Worm (Caenorhabditis elegans) whole organism, late embryonic: ENCODE data around the gene str-185.

ENCODE experiments used
- C38D4.7 ChIP-seq: fragments of 200-800 bp; sonication (Bioruptor generic); optimal IDR thresholded peaks from 2 replicates; lab custom pipeline; 2018; ENCODE audit warnings: mild to moderate bottlenecking, missing genetic modification characterization, moderate library complexity, missing compliant biosample characterization
- K09A11.1 ChIP-seq: sonication (generic microtip); optimal IDR thresholded peaks from 2 replicates; lab custom pipeline; 2017; ENCODE audit warnings: antibody characterized with exemption, mild to moderate bottlenecking, missing genetic modification characterization, missing compliant biosample characterization; ENCODE audit not compliant: insufficient read depth
- Y22D7AL.16 ChIP-seq: sonication (generic microtip); optimal IDR thresholded peaks from 2 replicates; lab custom pipeline; 2016; ENCODE audit warnings: missing genetic modification characterization, missing compliant biosample characterization
- ahr-1 ChIP-seq: sonication (generic microtip); optimal IDR thresholded peaks from 2 replicates; lab custom pipeline; 2016; ENCODE audit warnings: missing genetic modification characterization, missing compliant biosample characterization
- ama-1 ChIP-seq: fragments of 150-350 bp; optimal IDR thresholded peaks from 2 replicates; lab custom pipeline; 2014
- ceh-14 ChIP-seq: sonication (generic microtip); optimal IDR thresholded peaks from 2 replicates; lab custom pipeline; 2016; ENCODE audit warnings: missing genotype, missing genetic modification characterization, missing compliant biosample characterization
- ceh-18 ChIP-seq: sonication (generic microtip); optimal IDR thresholded peaks from 2 replicates; lab custom pipeline; 2016; ENCODE audit warnings: missing genetic modification characterization, missing compliant biosample characterization
- ceh-22 ChIP-seq: sonication (generic microtip); optimal IDR thresholded peaks from 2 replicates; lab custom pipeline; 2017; ENCODE audit warnings: missing biosample characterization, missing genetic modification characterization
- ceh-24 ChIP-seq: sonication (generic microtip); optimal IDR thresholded peaks from 2 replicates; lab custom pipeline; 2016; ENCODE audit warnings: mild to moderate bottlenecking, missing genetic modification characterization, missing compliant biosample characterization
- ceh-31 ChIP-seq: sonication (generic microtip); optimal IDR thresholded peaks from 2 replicates; lab custom pipeline; 2016; ENCODE audit warnings: missing genetic modification characterization, missing compliant biosample characterization
- ceh-34 ChIP-seq: sonication (generic microtip); optimal IDR thresholded peaks from 2 replicates; lab custom pipeline; 2016; ENCODE audit warnings: mild to moderate bottlenecking, missing genetic modification characterization, missing compliant biosample characterization
- ceh-48 ChIP-seq: sonication (generic microtip); optimal IDR thresholded peaks from 2 replicates; lab custom pipeline; 2016; ENCODE audit warnings: missing genetic modification characterization, inconsistent platforms, missing compliant biosample characterization
- che-1 ChIP-seq: sonication (generic microtip); optimal IDR thresholded peaks from 2 replicates; lab custom pipeline; 2016; ENCODE audit warnings: mild to moderate bottlenecking, missing genetic modification characterization, missing compliant biosample characterization
- dve-1 ChIP-seq: sonication (generic microtip); optimal IDR thresholded peaks from 2 replicates; lab custom pipeline; 2017; ENCODE audit warnings: antibody characterized with exemption, mild to moderate bottlenecking, missing genetic modification characterization, missing compliant biosample characterization
- elt-2 ChIP-seq: sonication (generic microtip); optimal IDR thresholded peaks from 2 replicates; lab custom pipeline; 2016; ENCODE audit warnings: missing genetic modification reagents, missing genetic modification characterization, missing compliant biosample characterization
- ets-4 ChIP-seq: sonication (generic microtip); optimal IDR thresholded peaks from 2 replicates; lab custom pipeline; 2016; ENCODE audit warnings: missing genetic modification characterization, missing compliant biosample characterization
- eyg-1 ChIP-seq: sonication (generic microtip); optimal IDR thresholded peaks from 2 replicates; lab custom pipeline; 2016; ENCODE audit warnings: missing genotype, missing genetic modification characterization, missing compliant biosample characterization
- fax-1 ChIP-seq: sonication (generic microtip); optimal IDR thresholded peaks from 2 replicates; lab custom pipeline; 2016; ENCODE audit warnings: missing genotype, missing genetic modification characterization, missing compliant biosample characterization
- fkh-6 ChIP-seq: sonication (generic microtip); optimal IDR thresholded peaks from 2 replicates; lab custom pipeline; 2016; ENCODE audit warnings: missing genetic modification characterization, missing compliant biosample characterization
- hlh-15 ChIP-seq: sonication (generic microtip); optimal IDR thresholded peaks from 2 replicates; lab custom pipeline; 2016; ENCODE audit warnings: missing genetic modification characterization, missing compliant biosample characterization
- hlh-30 ChIP-seq: sonication (generic microtip); optimal IDR thresholded peaks from 2 replicates; lab custom pipeline; 2017; ENCODE audit warnings: antibody characterized with exemption, missing genetic modification characterization, missing compliant biosample characterization; ENCODE audit not compliant: insufficient read depth
- hlh-6 ChIP-seq: sonication (generic microtip); optimal IDR thresholded peaks from 2 replicates; lab custom pipeline; 2016; ENCODE audit warnings: missing genotype, missing genetic modification characterization, missing compliant biosample characterization
- hlh-8 ChIP-seq: sonication (generic microtip); optimal IDR thresholded peaks from 2 replicates; lab custom pipeline; 2016; ENCODE audit warnings: missing genotype, missing genetic modification characterization, missing compliant biosample characterization
- madf-2 ChIP-seq: sonication (generic microtip); optimal IDR thresholded peaks from 2 replicates; lab custom pipeline; 2017; ENCODE audit warnings: missing genetic modification characterization, missing compliant biosample characterization
- mec-3 ChIP-seq: sonication (generic microtip); optimal IDR thresholded peaks from 2 replicates; lab custom pipeline; 2016; ENCODE audit warnings: borderline replicate concordance, missing genetic modification characterization, missing compliant biosample characterization
- nfya-1 ChIP-seq: sonication (generic microtip); optimal IDR thresholded peaks from 2 replicates; lab custom pipeline; 2017; ENCODE audit warnings: missing genetic modification characterization, mild to moderate bottlenecking, missing compliant biosample characterization, antibody characterized with exemption, moderate library complexity
- nhr-11 ChIP-seq: fragments of 150-350 bp; optimal IDR thresholded peaks from 2 replicates; lab custom pipeline; 2014; ENCODE audit warnings: missing biosample characterization, missing genetic modification characterization
- pat-9 ChIP-seq: fragments of 200-800 bp; sonication (Bioruptor generic); optimal IDR thresholded peaks from 2 replicates; lab custom pipeline; 2018; ENCODE audit warnings: mild to moderate bottlenecking, missing genetic modification characterization, moderate library complexity, missing compliant biosample characterization
- pax-1 ChIP-seq: fragments of 150-350 bp; optimal IDR thresholded peaks from 2 replicates; lab custom pipeline; 2014; ENCODE audit warnings: missing biosample characterization, missing genetic modification characterization
- pqm-1 ChIP-seq: sonication (generic microtip); optimal IDR thresholded peaks from 2 replicates; lab custom pipeline; 2016; ENCODE audit warnings: missing genetic modification characterization, missing compliant biosample characterization
- pros-1 ChIP-seq: fragments of 150-350 bp; optimal IDR thresholded peaks from 2 replicates; lab custom pipeline; 2014; ENCODE audit warnings: missing biosample characterization, missing genetic modification reagents, missing genetic modification characterization
- ref-2 ChIP-seq: sonication (generic microtip); optimal IDR thresholded peaks from 2 replicates; lab custom pipeline; 2016; ENCODE audit warnings: missing genetic modification characterization, missing compliant biosample characterization
- rnt-1 ChIP-seq: sonication (generic microtip); optimal IDR thresholded peaks from 2 replicates; lab custom pipeline; 2016; ENCODE audit warnings: missing genetic modification characterization, missing compliant biosample characterization
- sdc-2 ChIP-seq: sonication (generic microtip); optimal IDR thresholded peaks from 2 replicates; lab custom pipeline; 2016; ENCODE audit warnings: missing genotype, missing genetic modification characterization, missing compliant biosample characterization
- syd-9 ChIP-seq: sonication (generic microtip); optimal IDR thresholded peaks from 2 replicates; lab custom pipeline; 2016; ENCODE audit warnings: mild to moderate bottlenecking, missing genetic modification characterization, moderate library complexity, missing compliant biosample characterization
- tbx-2 ChIP-seq: sonication (generic microtip); optimal IDR thresholded peaks from 2 replicates; lab custom pipeline; 2016; ENCODE audit warnings: missing genetic modification characterization, missing compliant biosample characterization
- ttx-3 ChIP-seq: sonication (generic microtip); optimal IDR thresholded peaks from 2 replicates; lab custom pipeline; 2016; ENCODE audit warnings: missing genetic modification reagents, missing genetic modification characterization, missing compliant biosample characterization
- unc-3 ChIP-seq, 2 experiments: fragments of 200-800 bp in 1 of 2; sonication (Bioruptor generic) in 1 of 2; sonication (generic microtip) in 1 of 2; conservative IDR thresholded peaks in 1 of 2; optimal IDR thresholded peaks in 1 of 2; 2 replicates each; pipeline versions ENCODE4 v1.3.6 to Lab custom; 2016 to 2022; ENCODE audit warnings: missing compliant biosample characterization in 2 of 2, missing genetic modification characterization in 2 of 2, missing genetic modification reagents in 1 of 2
- unc-42 ChIP-seq: sonication (generic microtip); optimal IDR thresholded peaks from 2 replicates; lab custom pipeline; 2016; ENCODE audit warnings: missing genotype, missing genetic modification characterization, missing compliant biosample characterization
- unc-55 ChIP-seq: sonication (generic microtip); optimal IDR thresholded peaks from 2 replicates; lab custom pipeline; 2017; ENCODE audit warnings: missing biosample characterization, missing genetic modification reagents, missing genetic modification characterization
- unc-86 ChIP-seq: sonication (generic microtip); optimal IDR thresholded peaks from 2 replicates; lab custom pipeline; 2016; ENCODE audit warnings: missing genetic modification characterization, missing compliant biosample characterization
- ztf-16 ChIP-seq: sonication (generic microtip); optimal IDR thresholded peaks from 2 replicates; lab custom pipeline; 2017; ENCODE audit warnings: missing genetic modification characterization, missing compliant biosample characterization

str-185 gene

ce11 chrIV:4447284-4447366 lies 17.3 kb upstream of the str-185 start, which contains the start of gene chat-1:
TSS of gene chat-1 (plus strand) at chrIV:4447331.
- TF ChIP-seq ceh-22 (tag; lab: Kevin White, UChicago): no peak
- no peak for TF ChIP-seq ttx-3 (tag; lab: Kevin White, UChicago)
- TF ChIP-seq hlh-6 (tag; lab: Kevin White, UChicago): no peak
- TF ChIP-seq che-1 (tag; lab: Kevin White, UChicago): no peak
- no peak for TF ChIP-seq unc-86
- TF ChIP-seq Y22D7AL.16: no peak
- TF ChIP-seq hlh-15 (tag; lab: Kevin White, UChicago): no peak
- TF ChIP-seq ets-4: no peak
- no peak for TF ChIP-seq unc-42 (tag; lab: Kevin White, UChicago)
- no peak for TF ChIP-seq ama-1 (lab: Kevin White, UChicago)
- no peak for TF ChIP-seq unc-55 (GFP tag; lab: Kevin White, UChicago)
- TF ChIP-seq ceh-18: no peak
- TF ChIP-seq hlh-30: no peak
- TF ChIP-seq nhr-11: no peak
- TF ChIP-seq sdc-2: no peak
- no peak for TF ChIP-seq eyg-1 (tag; lab: Kevin White, UChicago)
- TF ChIP-seq ceh-14 (tag; lab: Kevin White, UChicago): no peak
- TF ChIP-seq pros-1: no peak
- TF ChIP-seq ceh-24 (tag; lab: Kevin White, UChicago): no peak
- no peak for TF ChIP-seq pqm-1 (tag; lab: Kevin White, UChicago)

- TF ChIP-seq ceh-48 (tag; lab: Kevin White, UChicago) (peak; percentile 69), ama-1 (lab: Kevin White, UChicago) (peak; percentile 76), pat-9 (tag; lab: Kevin White, UChicago) (no peak)
These were observed 17.1 kb upstream of the str-185 start for ce11 chrIV:4446884-4447283.

DNA sequence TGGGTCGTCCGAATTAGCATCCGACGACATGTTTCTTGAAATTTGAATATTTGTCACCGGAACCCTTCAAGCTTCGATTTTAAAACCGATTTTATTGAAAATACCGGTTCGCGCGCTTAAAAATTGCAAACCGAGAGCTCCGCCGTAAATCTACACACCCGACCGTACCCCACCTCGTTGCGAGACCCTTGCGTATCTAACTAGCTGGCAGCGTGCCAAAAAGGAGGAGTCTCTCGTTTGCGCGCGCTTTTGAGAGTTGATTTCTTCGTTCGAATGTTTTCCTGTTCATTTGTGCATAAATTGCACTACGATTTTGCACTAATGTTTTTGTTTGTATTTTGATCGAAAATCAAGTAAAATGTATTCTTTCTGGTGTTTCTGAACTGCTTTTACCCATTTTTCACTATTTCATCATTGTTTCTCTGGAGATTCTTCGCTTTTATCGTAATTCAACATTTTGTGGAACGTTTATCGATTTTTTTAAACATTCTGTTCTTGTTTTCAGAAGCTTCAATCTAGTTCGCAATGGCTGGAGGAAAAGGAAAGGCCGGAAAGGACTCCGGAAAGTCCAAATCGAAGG lies 16.0 kb upstream of the str-185 start, which contains the start of the genes wapl-1 and htz-1:
Gene wapl-1, minus strand, starts transcription at position 30 of the 580 bp plus-strand sequence.
Gene htz-1, plus strand, starts transcription at position 506 of the 580 bp plus-strand sequence.
- peak; percentile 95 for TF ChIP-seq nfya-1
- TF ChIP-seq unc-3 (GFP tag; conservative IDR thresholded peaks at IDR 0.05; lab: Robert Waterston, UW): no peak
- TF ChIP-seq unc-3 (tag; optimal IDR thresholded peaks at IDR 0.05; lab: Kevin White, UChicago): peak; percentile 53
- TF ChIP-seq syd-9 (tag; lab: Kevin White, UChicago): peak; percentile 15
- peak; percentile 48 for TF ChIP-seq madf-2
- peak; percentile 51 for TF ChIP-seq elt-2 (tag; lab: Kevin White, UChicago)
- TF ChIP-seq ref-2 (tag; lab: Kevin White, UChicago): peak; percentile 69
- peak; percentile 11 for TF ChIP-seq K09A11.1 (tag; lab: Kevin White, UChicago)
- TF ChIP-seq ceh-22 (tag; lab: Kevin White, UChicago): peak; percentile 14
- TF ChIP-seq unc-86: peak; percentile 9
- TF ChIP-seq eyg-1 (tag; lab: Kevin White, UChicago): peak; percentile 24
- peak; percentile 67 for TF ChIP-seq ceh-31 (tag; lab: Kevin White, UChicago)
- no peak for TF ChIP-seq nhr-11
- TF ChIP-seq mec-3 (tag; lab: Kevin White, UChicago): no peak
- TF ChIP-seq ceh-14 (tag; lab: Kevin White, UChicago): peak; percentile 58
- TF ChIP-seq tbx-2 (tag; lab: Kevin White, UChicago): peak; percentile 71
- peak; percentile 10 for TF ChIP-seq hlh-8 (tag; lab: Kevin White, UChicago)
- peak; percentile 73 for TF ChIP-seq dve-1 (tag; lab: Kevin White, UChicago)
- TF ChIP-seq che-1 (tag; lab: Kevin White, UChicago): no peak
- no peak for TF ChIP-seq pqm-1 (tag; lab: Kevin White, UChicago)
- TF ChIP-seq rnt-1 (tag; lab: Kevin White, UChicago): peak; percentile 69
- TF ChIP-seq ztf-16: peak; percentile 19
- TF ChIP-seq ceh-48 (tag; lab: Kevin White, UChicago): peak; percentile 7
- TF ChIP-seq unc-42 (tag; lab: Kevin White, UChicago): peak; percentile 64
- no peak for TF ChIP-seq C38D4.7
- TF ChIP-seq fkh-6: no peak
- TF ChIP-seq pat-9 (tag; lab: Kevin White, UChicago): no peak
- peak; percentile 61 for TF ChIP-seq pax-1 (tag; lab: Kevin White, UChicago)
- TF ChIP-seq sdc-2: no peak
- peak; percentile 24 for TF ChIP-seq fax-1 (tag; lab: Kevin White, UChicago)
- no peak for TF ChIP-seq pros-1
- no peak for TF ChIP-seq ama-1 (lab: Kevin White, UChicago)
- no peak for TF ChIP-seq ahr-1 (tag; lab: Kevin White, UChicago)
- peak; percentile 59 for TF ChIP-seq ceh-34 (tag; lab: Kevin White, UChicago)
- peak; percentile 74 for TF ChIP-seq ceh-18
- TF ChIP-seq unc-55 (GFP tag; lab: Kevin White, UChicago): peak; percentile 69
